Worm (Caenorhabditis elegans) whole organism, young adult: ENCODE results near the gene snt-1.

Source experiments
- C06A6.2 ChIP-seq: fragments of 200-800 bp; sonication (Bioruptor generic); conservative IDR thresholded peaks from 2 replicates; pipeline ENCODE4 v1.3.6; 2022; ENCODE audit warnings: missing genetic modification characterization, missing compliant biosample characterization
- F33H1.4 ChIP-seq: fragments of 200-800 bp; sonication (Bioruptor generic); IDR thresholded peaks from 2 replicates; pipeline ENCODE4 v1.3.6; 2022; ENCODE audit warnings: missing genetic modification reagents, missing genetic modification characterization, missing compliant biosample characterization
- F37B4.10 ChIP-seq: fragments of 200-800 bp; sonication (Bioruptor generic); IDR thresholded peaks from 2 replicates; pipeline ENCODE4 v1.3.6; 2022; ENCODE audit warnings: missing genetic modification characterization, missing compliant biosample characterization
- F49E8.2 ChIP-seq: sonication (generic microtip); optimal IDR thresholded peaks from 3 replicates; lab custom pipeline; 2017; ENCODE audit warnings: missing genetic modification characterization, mild to moderate bottlenecking, missing compliant biosample characterization, antibody characterized with exemption, moderate library complexity; ENCODE audit not compliant: insufficient read depth
- F55B11.4 ChIP-seq: sonication (generic microtip); optimal IDR thresholded peaks from 2 replicates; lab custom pipeline; 2016; ENCODE audit warnings: missing compliant biosample characterization, missing genetic modification characterization, borderline replicate concordance; ENCODE audit not compliant: insufficient read depth
- K11D2.4 ChIP-seq: fragments of 200-800 bp; sonication (Bioruptor generic); IDR thresholded peaks from 2 replicates; pipeline ENCODE4 v1.3.6; 2022; ENCODE audit warnings: missing genetic modification reagents, missing genetic modification characterization, missing compliant biosample characterization
- T07F8.4 ChIP-seq: sonication (generic microtip); optimal IDR thresholded peaks from 2 replicates; lab custom pipeline; 2016; ENCODE audit warnings: mild to moderate bottlenecking, missing genetic modification characterization, moderate library complexity, missing compliant biosample characterization
- T26A5.8 ChIP-seq: sonication (generic microtip); optimal IDR thresholded peaks from 2 replicates; lab custom pipeline; 2016; ENCODE audit warnings: missing genetic modification characterization, missing compliant biosample characterization
- Y53G8AR.9 ChIP-seq: fragments of 200-800 bp; sonication (Bioruptor generic); conservative IDR thresholded peaks from 2 replicates; pipeline ENCODE4 v1.3.6; 2022; ENCODE audit warnings: missing genetic modification reagents, missing genetic modification characterization, missing compliant biosample characterization
- Y95B8A.8 ChIP-seq: fragments of 200-800 bp; sonication (Bioruptor generic); IDR thresholded peaks from 2 replicates; pipeline ENCODE4 v1.3.6; 2022; ENCODE audit warnings: missing genetic modification reagents, missing genetic modification characterization, missing compliant biosample characterization
- ZK185.1 ChIP-seq: sonication (generic microtip); optimal IDR thresholded peaks from 2 replicates; lab custom pipeline; 2016; ENCODE audit warnings: mild to moderate bottlenecking, missing genetic modification characterization, missing compliant biosample characterization; ENCODE audit not compliant: poor library complexity, severe bottlenecking
- attf-3 ChIP-seq: fragments of 200-800 bp; sonication (Bioruptor generic); conservative IDR thresholded peaks from 2 replicates; pipeline ENCODE4 v1.3.6; 2022; ENCODE audit warnings: missing genetic modification reagents, missing genetic modification characterization, missing compliant biosample characterization
- attf-5 ChIP-seq: fragments of 200-800 bp; sonication (Bioruptor generic); optimal IDR thresholded peaks from 2 replicates; lab custom pipeline; 2018; ENCODE audit warnings: mild to moderate bottlenecking, missing genetic modification characterization, missing compliant biosample characterization
- attf-6 ChIP-seq: fragments of 200-800 bp; sonication (Bioruptor generic); IDR thresholded peaks from 2 replicates; pipeline ENCODE4 v1.3.6; 2022; ENCODE audit warnings: missing genetic modification reagents, missing genetic modification characterization, missing compliant biosample characterization
- cebp-1 ChIP-seq, 2 experiments: fragments of 200-800 bp in 1 of 2; sonication (Bioruptor generic) in 1 of 2; sonication (generic microtip) in 1 of 2; IDR thresholded peaks in 1 of 2; optimal IDR thresholded peaks in 1 of 2; 2 replicates each; pipeline versions ENCODE4 v1.3.6 to Lab custom; 2017 to 2022; ENCODE audit warnings: missing compliant biosample characterization in 2 of 2, missing genetic modification characterization in 2 of 2, mild to moderate bottlenecking in 1 of 2, missing genetic modification reagents in 1 of 2, moderate library complexity in 1 of 2
- ceh-27 ChIP-seq: fragments of 200-800 bp; sonication (Bioruptor generic); optimal IDR thresholded peaks from 2 replicates; lab custom pipeline; 2018; ENCODE audit warnings: mild to moderate bottlenecking, missing genetic modification characterization, moderate library complexity, missing compliant biosample characterization
- ceh-40 ChIP-seq: fragments of 200-800 bp; sonication (Bioruptor generic); IDR thresholded peaks from 2 replicates; pipeline ENCODE4 v1.3.6; 2022; ENCODE audit warnings: missing genetic modification characterization, missing compliant biosample characterization
- chd-7 ChIP-seq: sonication (generic microtip); optimal IDR thresholded peaks from 2 replicates; lab custom pipeline; 2016; ENCODE audit warnings: mild to moderate bottlenecking, missing genetic modification characterization, moderate library complexity, missing compliant biosample characterization
- die-1 ChIP-seq: sonication (generic microtip); optimal IDR thresholded peaks from 2 replicates; lab custom pipeline; 2016; ENCODE audit warnings: missing genotype, mild to moderate bottlenecking, missing genetic modification characterization, missing compliant biosample characterization
- dpff-1 ChIP-seq: sonication (generic microtip); optimal IDR thresholded peaks from 2 replicates; lab custom pipeline; 2017; ENCODE audit warnings: mild to moderate bottlenecking, missing genetic modification characterization, missing compliant biosample characterization
- efl-1 ChIP-seq: fragments of 150-350 bp; optimal IDR thresholded peaks from 2 replicates; lab custom pipeline; 2014; ENCODE audit warnings: missing biosample characterization, missing genetic modification reagents, missing genetic modification characterization
- lag-1 ChIP-seq: fragments of 200-800 bp; sonication (Bioruptor generic); IDR thresholded peaks from 2 replicates; pipeline ENCODE4 v1.3.6; 2022; ENCODE audit warnings: missing genetic modification reagents, missing genetic modification characterization, missing compliant biosample characterization
- let-526 ChIP-seq: fragments of 200-800 bp; sonication (Bioruptor generic); IDR thresholded peaks from 2 replicates; pipeline ENCODE4 v1.3.6; 2022; ENCODE audit warnings: missing genetic modification reagents, missing genetic modification characterization, missing compliant biosample characterization
- lin-40 ChIP-seq: sonication (generic microtip); optimal IDR thresholded peaks from 2 replicates; lab custom pipeline; 2016; ENCODE audit warnings: missing genetic modification characterization, mild to moderate bottlenecking, missing compliant biosample characterization, missing genotype, missing genetic modification reagents
- lin-54 ChIP-seq: fragments of 200-800 bp; sonication (Bioruptor generic); optimal IDR thresholded peaks from 2 replicates; lab custom pipeline; 2018; ENCODE audit warnings: mild to moderate bottlenecking, missing genetic modification characterization, missing compliant biosample characterization
- madf-3 ChIP-seq: fragments of 200-800 bp; sonication (Bioruptor generic); IDR thresholded peaks from 2 replicates; pipeline ENCODE4 v1.3.6; 2022; ENCODE audit warnings: missing genetic modification reagents, missing genetic modification characterization, missing compliant biosample characterization
- madf-8 ChIP-seq: fragments of 200-800 bp; sonication (Bioruptor generic); conservative IDR thresholded peaks from 2 replicates; pipeline ENCODE4 v1.3.6; 2022; ENCODE audit warnings: missing genetic modification reagents, missing genetic modification characterization, missing compliant biosample characterization
- mes-4 ChIP-seq: sonication (generic microtip); optimal IDR thresholded peaks from 2 replicates; lab custom pipeline; 2016; ENCODE audit warnings: missing genotype, missing genetic modification characterization, missing compliant biosample characterization
- nfya-1 ChIP-seq: sonication (generic microtip); optimal IDR thresholded peaks from 2 replicates; lab custom pipeline; 2017; ENCODE audit warnings: antibody characterized with exemption, missing compliant biosample characterization, missing genetic modification characterization, borderline replicate concordance; ENCODE audit not compliant: insufficient read depth
- nfyb-1 ChIP-seq: fragments of 200-800 bp; sonication (Bioruptor generic); IDR thresholded peaks from 2 replicates; pipeline ENCODE4 v1.3.6; 2022; ENCODE audit warnings: missing genetic modification reagents, missing genetic modification characterization, missing compliant biosample characterization
- pbrm-1 ChIP-seq: fragments of 200-800 bp; sonication (Bioruptor generic); IDR thresholded peaks from 2 replicates; pipeline ENCODE4 v1.3.6; 2022; ENCODE audit warnings: missing genetic modification reagents, missing genetic modification characterization, missing compliant biosample characterization
- rcor-1 ChIP-seq: fragments of 200-800 bp; sonication (Bioruptor generic); IDR thresholded peaks from 2 replicates; pipeline ENCODE4 v1.3.6; 2022; ENCODE audit warnings: missing genetic modification reagents, missing genetic modification characterization, missing compliant biosample characterization
- repo-1 ChIP-seq: sonication (generic microtip); optimal IDR thresholded peaks from 2 replicates; lab custom pipeline; 2017; ENCODE audit warnings: mild to moderate bottlenecking, missing genetic modification characterization, missing compliant biosample characterization
- rpc-1 ChIP-seq, 2 experiments: fragments of 150-350 bp in 1 of 2; sonication (generic microtip) in 1 of 2; optimal IDR thresholded peaks; 2 replicates each; lab custom pipeline; 2014 to 2018; ENCODE audit warnings: missing biosample characterization in 1 of 2, missing genetic modification characterization in 1 of 2, missing genetic modification reagents in 1 of 2, missing genotype in 1 of 2
- somi-1 ChIP-seq: fragments of 200-800 bp; sonication (Bioruptor generic); optimal IDR thresholded peaks from 2 replicates; lab custom pipeline; 2018; ENCODE audit warnings: mild to moderate bottlenecking, missing genetic modification characterization, missing compliant biosample characterization
- sptf-2 ChIP-seq: fragments of 200-800 bp; sonication (Bioruptor generic); optimal IDR thresholded peaks from 2 replicates; lab custom pipeline; 2018; ENCODE audit warnings: mild to moderate bottlenecking, missing genetic modification characterization, missing compliant biosample characterization
- unc-130 ChIP-seq: sonication (generic microtip); optimal IDR thresholded peaks from 2 replicates; lab custom pipeline; 2016; ENCODE audit warnings: missing genetic modification reagents, missing genetic modification characterization, missing compliant biosample characterization
- unc-62 ChIP-seq: fragments of 150-350 bp; optimal IDR thresholded peaks from 2 replicates; lab custom pipeline; 2014; ENCODE audit warnings: missing biosample characterization, missing genetic modification reagents, missing genetic modification characterization
- zim-3 ChIP-seq: sonication (generic microtip); optimal IDR thresholded peaks from 2 replicates; lab custom pipeline; 2017; ENCODE audit warnings: mild to moderate bottlenecking, missing genetic modification characterization, moderate library complexity, missing compliant biosample characterization
- ztf-22 ChIP-seq: fragments of 200-800 bp; sonication (Bioruptor generic); optimal IDR thresholded peaks from 2 replicates; lab custom pipeline; 2018; ENCODE audit warnings: mild to moderate bottlenecking, missing genetic modification characterization, moderate library complexity, missing compliant biosample characterization
- ztf-26 ChIP-seq: sonication (generic microtip); optimal IDR thresholded peaks from 2 replicates; lab custom pipeline; 2017; ENCODE audit warnings: missing genetic modification characterization, missing compliant biosample characterization
- ztf-3 ChIP-seq: fragments of 200-800 bp; sonication (Bioruptor generic); optimal IDR thresholded peaks from 2 replicates; lab custom pipeline; 2018; ENCODE audit warnings: mild to moderate bottlenecking, missing genetic modification characterization, missing compliant biosample characterization
- ztf-6 ChIP-seq: fragments of 200-800 bp; sonication (Bioruptor generic); IDR thresholded peaks from 2 replicates; pipeline ENCODE4 v1.3.6; 2022; ENCODE audit warnings: missing genetic modification reagents, missing genetic modification characterization, missing compliant biosample characterization

snt-1 gene

ce11 chrII:6849308-6849707, 38.5 kb downstream of the snt-1 start:
- TF ChIP-seq unc-130 (GFP tag; lab: Kevin White, UChicago) (no peak), cebp-1 (GFP tag; IDR thresholded peaks at IDR 0.05; lab: Robert Waterston, UW) (no peak), cebp-1 (tag; optimal IDR thresholded peaks at IDR 0.05; lab: Kevin White, UChicago) (peak; percentile 16), Y95B8A.8 (GFP tag; lab: Robert Waterston, UW) (no peak), ceh-27 (GFP tag; lab: Kevin White, UChicago) (no peak), die-1 (tag; lab: Kevin White, UChicago) (peak; percentile 36), mes-4 (tag; lab: Kevin White, UChicago) (no peak), ztf-26 (peak; percentile 33), somi-1 (GFP tag; lab: Kevin White, UChicago) (peak; percentile 70), sptf-2 (GFP tag; lab: Kevin White, UChicago) (no peak), let-526 (GFP tag; lab: Robert Waterston, UW) (no peak), lin-40 (tag; lab: Kevin White, UChicago) (peak; percentile 27), chd-7 (tag; lab: Kevin White, UChicago) (peak; percentile 44), K11D2.4 (GFP tag; lab: Robert Waterston, UW) (peak; percentile 54; the same call in 1 of the 2 replicates), C06A6.2 (peak; percentile 47), lin-54 (GFP tag; lab: Kevin White, UChicago) (no peak), ztf-6 (peak; percentile 57; the same call in 1 of the 2 replicates)

- no peak for TF ChIP-seq T26A5.8 (tag; lab: Kevin White, UChicago)
Measured at ce11 chrII:6851938-6852337, 41.2 kb downstream of the snt-1 start, which contains the start of gene C04A2.15. Gene C04A2.15 (plus strand): TSS chrII:6852236.

ce11 chrII:6853059-6853466, 42.3 kb downstream of the snt-1 start:
- peak; percentile 82 for TF ChIP-seq ZK185.1
- no peak for TF ChIP-seq let-526 (GFP tag; lab: Robert Waterston, UW)
- no peak for TF ChIP-seq nfya-1 (tag; lab: Kevin White, UChicago)
- TF ChIP-seq pbrm-1 (GFP tag; lab: Robert Waterston, UW): peak; percentile 83
- TF ChIP-seq lin-40 (tag; lab: Kevin White, UChicago): peak; percentile 69
- no peak for TF ChIP-seq efl-1 (GFP tag; lab: Kevin White, UChicago)
- TF ChIP-seq zim-3 (tag; lab: Kevin White, UChicago): no peak
- TF ChIP-seq dpff-1 (tag; lab: Kevin White, UChicago): no peak
- TF ChIP-seq lag-1: no peak
- TF ChIP-seq ztf-3: no peak
- peak; percentile 72 for TF ChIP-seq chd-7 (tag; lab: Kevin White, UChicago)
- TF ChIP-seq F37B4.10 (GFP tag; lab: Robert Waterston, UW): 0 out of 2 replicates have a peak, but pooled peaks have one; percentile 55
- no peak for TF ChIP-seq F55B11.4
- peak; percentile 79 for TF ChIP-seq madf-3 (GFP tag; lab: Robert Waterston, UW)
- TF ChIP-seq ztf-26: peak; percentile 45
- TF ChIP-seq rpc-1 (optimal IDR thresholded peaks at IDR 0.05; lab: Kevin White, UChicago): peak; percentile 67
- peak; percentile 74 for TF ChIP-seq rpc-1 (tag; optimal IDR thresholded peaks at IDR 0.05; lab: Kevin White, UChicago)
- TF ChIP-seq unc-62 (GFP tag; lab: Kevin White, UChicago): no peak
- TF ChIP-seq attf-3 (GFP tag; lab: Robert Waterston, UW): peak; percentile 53; the same call in 1 of the 2 replicates
- no peak for TF ChIP-seq madf-8
- TF ChIP-seq nfyb-1 (GFP tag; lab: Robert Waterston, UW): peak; percentile 61
- no peak for TF ChIP-seq T07F8.4 (tag; lab: Kevin White, UChicago)
- no peak for TF ChIP-seq ztf-22 (GFP tag; lab: Kevin White, UChicago)
- TF ChIP-seq attf-6 (GFP tag; lab: Robert Waterston, UW): 0 out of 2 replicates have a peak, but pooled peaks have one; percentile 28
- TF ChIP-seq ceh-27 (GFP tag; lab: Kevin White, UChicago): peak; percentile 65
- 0 out of 2 replicates have a peak, but pooled peaks have one; percentile 41 for TF ChIP-seq Y53G8AR.9 (GFP tag; lab: Robert Waterston, UW)
- TF ChIP-seq F33H1.4 (GFP tag; lab: Robert Waterston, UW): peak; percentile 56; the same call in 1 of the 2 replicates
- TF ChIP-seq attf-5: peak; percentile 16
- no peak for TF ChIP-seq ceh-40
- no peak for TF ChIP-seq F49E8.2 (tag; lab: Kevin White, UChicago)
- TF ChIP-seq rcor-1: peak; percentile 72
- TF ChIP-seq repo-1 (tag; lab: Kevin White, UChicago): no peak
